Fruit fly (Drosophila melanogaster) whole organism, wandering third instar larva: Measurements from ENCODE around the gene Rpt5.

Experiments
- Abd-B ChIP-seq: fragments of >200 bp; optimal IDR thresholded peaks from 2 replicates; lab custom pipeline; 2017; ENCODE audit warnings: missing biosample characterization, missing genetic modification characterization
- CG32264 ChIP-seq: fragments of 200-800 bp; sonication (Bioruptor generic); optimal IDR thresholded peaks from 2 replicates; lab custom pipeline; 2016; ENCODE audit warnings: missing biosample characterization, missing genetic modification characterization
- CG9705 ChIP-seq: fragments of 200-800 bp; sonication (Bioruptor generic); optimal IDR thresholded peaks from 2 replicates; lab custom pipeline; 2018; ENCODE audit warnings: missing biosample characterization, mild to moderate bottlenecking, missing genetic modification characterization
- Dfd ChIP-seq: fragments of >200 bp; optimal IDR thresholded peaks from 2 replicates; lab custom pipeline; 2017; ENCODE audit warnings: missing biosample characterization, missing genetic modification characterization
- Dif ChIP-seq: fragments of 200-275, 200-300 bp; sonication (Bioruptor generic); optimal IDR thresholded peaks from 2 replicates; lab custom pipeline; 2018; ENCODE audit warnings: missing biosample characterization, missing genetic modification characterization; ENCODE audit not compliant: partially characterized antibody
- GATAd ChIP-seq: sonication (Bioruptor generic); optimal IDR thresholded peaks from 2 replicates; lab custom pipeline; 2016; ENCODE audit warnings: missing biosample characterization, missing genetic modification characterization
- HLH106 ChIP-seq: fragments of 200-800 bp; optimal IDR thresholded peaks from 3 replicates; lab custom pipeline; 2019; ENCODE audit warnings: missing biosample characterization, mild to moderate bottlenecking, missing genetic modification characterization, moderate library complexity
- Hnf4 ChIP-seq: fragments of 200-800 bp; sonication (Bioruptor generic); optimal IDR thresholded peaks from 2 replicates; lab custom pipeline; 2016; ENCODE audit warnings: missing biosample characterization, mild to moderate bottlenecking, missing genetic modification characterization
- Hr78 ChIP-seq: fragments of >200 bp; optimal IDR thresholded peaks from 2 replicates; lab custom pipeline; 2017; ENCODE audit warnings: missing biosample characterization, missing genetic modification characterization
- Jra ChIP-seq: sonication (Bioruptor generic); optimal IDR thresholded peaks from 2 replicates; lab custom pipeline; 2016; ENCODE audit warnings: missing biosample characterization, missing genetic modification characterization
- Mio ChIP-seq: sonication (Bioruptor generic); optimal IDR thresholded peaks from 2 replicates; lab custom pipeline; 2016; ENCODE audit warnings: missing biosample characterization, missing genetic modification characterization
- N ChIP-seq: fragments of >200 bp; optimal IDR thresholded peaks from 2 replicates; lab custom pipeline; 2018; ENCODE audit warnings: missing biosample characterization, missing external identifiers, missing genetic modification characterization
- OdsH ChIP-seq: fragments of 200-800 bp; sonication (Bioruptor generic); optimal IDR thresholded peaks from 2 replicates; lab custom pipeline; 2016; ENCODE audit warnings: missing biosample characterization, mild to moderate bottlenecking, missing genetic modification characterization
- Rel ChIP-seq, 2 experiments: fragments of 200-800 bp; sonication (Bioruptor generic) in 1 of 2; optimal IDR thresholded peaks; 2 replicates in 1 of 2; 3 replicates in 1 of 2; lab custom pipeline; 2016 to 2019; ENCODE audit warnings: mild to moderate bottlenecking in 2 of 2, missing biosample characterization in 2 of 2, missing genetic modification characterization in 2 of 2, moderate library complexity in 1 of 2
- Sp1 ChIP-seq: fragments of 200-800 bp; sonication (Bioruptor generic); optimal IDR thresholded peaks from 3 replicates; lab custom pipeline; 2019; ENCODE audit warnings: missing biosample characterization, mild to moderate bottlenecking, missing genetic modification characterization, moderate library complexity
- Vsx2 ChIP-seq: fragments of 200-300, 225-300 bp; sonication (Bioruptor generic); optimal IDR thresholded peaks from 2 replicates; lab custom pipeline; 2018; ENCODE audit warnings: missing biosample characterization, missing genetic modification characterization; ENCODE audit not compliant: partially characterized antibody
- br ChIP-seq: fragments of 200-800 bp; sonication (Bioruptor generic); optimal IDR thresholded peaks from 2 replicates; lab custom pipeline; 2016; ENCODE audit warnings: missing biosample characterization, missing genetic modification characterization
- dmrt93B ChIP-seq: fragments of 200-800 bp; sonication (Bioruptor generic); optimal IDR thresholded peaks from 2 replicates; lab custom pipeline; 2018; ENCODE audit warnings: missing biosample characterization, mild to moderate bottlenecking, missing genetic modification characterization
- dsf ChIP-seq: sonication (Bioruptor generic); optimal IDR thresholded peaks from 2 replicates; lab custom pipeline; 2016; ENCODE audit warnings: missing biosample characterization, missing genetic modification characterization, borderline replicate concordance
- ey ChIP-seq: fragments of 200-800 bp; sonication (Bioruptor generic); optimal IDR thresholded peaks from 2 replicates; lab custom pipeline; 2016; ENCODE audit warnings: missing biosample characterization, missing genetic modification characterization
- foxo ChIP-seq, 2 experiments: fragments of 200-800 bp; sonication (Bioruptor generic); optimal IDR thresholded peaks; 2 replicates in 1 of 2; 3 replicates in 1 of 2; lab custom pipeline; 2016 to 2017; ENCODE audit warnings: missing biosample characterization in 2 of 2, missing genetic modification characterization in 2 of 2
- fru ChIP-seq: fragments of 200-800 bp; sonication (Bioruptor generic); optimal IDR thresholded peaks from 3 replicates; lab custom pipeline; 2016; ENCODE audit warnings: missing biosample characterization, mild to moderate bottlenecking, missing genetic modification characterization
- h ChIP-seq: fragments of 200-800 bp; sonication (Bioruptor generic); optimal IDR thresholded peaks from 3 replicates; lab custom pipeline; 2016; ENCODE audit warnings: missing biosample characterization, mild to moderate bottlenecking, missing genetic modification characterization
- jim ChIP-seq: fragments of 175-275, 200-325 bp; sonication (Bioruptor generic); optimal IDR thresholded peaks from 2 replicates; lab custom pipeline; 2016; ENCODE audit warnings: missing biosample characterization, mild to moderate bottlenecking, missing genetic modification characterization
- lola ChIP-seq: fragments of >200 bp; optimal IDR thresholded peaks from 2 replicates; lab custom pipeline; 2017; ENCODE audit warnings: missing biosample characterization, missing genetic modification characterization
- pan ChIP-seq: fragments of >200 bp; optimal IDR thresholded peaks from 2 replicates; lab custom pipeline; 2017
- psq ChIP-seq: fragments of 200-800 bp; sonication (Bioruptor generic); optimal IDR thresholded peaks from 3 replicates; lab custom pipeline; 2017; ENCODE audit warnings: missing biosample characterization, mild to moderate bottlenecking, missing genetic modification characterization, moderate library complexity
- rgr ChIP-seq: fragments of 200-800 bp; sonication (Bioruptor generic); optimal IDR thresholded peaks from 3 replicates; lab custom pipeline; 2016; ENCODE audit warnings: missing biosample characterization, mild to moderate bottlenecking, missing genetic modification characterization
- sv ChIP-seq: fragments of 200-800 bp; sonication (Bioruptor generic); optimal IDR thresholded peaks from 3 replicates; lab custom pipeline; 2016; ENCODE audit warnings: missing biosample characterization, missing genetic modification characterization
- tai ChIP-seq: sonication (Bioruptor generic); optimal IDR thresholded peaks from 2 replicates; lab custom pipeline; 2016; ENCODE audit warnings: missing biosample characterization, missing genetic modification characterization
- usp ChIP-seq: fragments of >200 bp; optimal IDR thresholded peaks from 2 replicates; lab custom pipeline; 2017; ENCODE audit warnings: missing biosample characterization, missing genetic modification characterization

The Rpt5 gene

DNA sequence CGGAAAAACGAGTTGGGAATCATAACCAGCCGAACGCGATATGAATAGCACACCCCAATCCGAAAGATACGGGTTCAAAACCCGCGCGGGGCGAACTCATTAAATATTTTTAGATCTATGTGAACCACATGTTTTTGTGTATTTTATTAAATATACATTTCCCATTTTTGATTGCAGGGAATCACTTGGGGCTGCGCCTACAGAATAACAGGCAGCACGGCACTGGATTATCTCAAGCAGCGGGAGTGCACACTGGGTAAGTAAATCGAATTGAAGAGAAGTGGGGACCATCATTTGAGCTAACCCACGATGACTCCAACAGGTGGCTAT lies 22.2 kb upstream of the Rpt5 start:
- TF ChIP-seq Rel (GFP tag; optimal IDR thresholded peaks at IDR 0.05; lab: Kevin White, UChicago) (no peak), Rel (tag; optimal IDR thresholded peaks at IDR 0.05; lab: Kevin White, UChicago) (peak; percentile 97), Mio (GFP tag; lab: Kevin White, UChicago) (no peak)

- TF ChIP-seq pan: no peak
- TF ChIP-seq h (GFP tag; lab: Kevin White, UChicago): no peak
- no peak for TF ChIP-seq psq (GFP tag; lab: Kevin White, UChicago)
- no peak for TF ChIP-seq br
- TF ChIP-seq usp (GFP tag; lab: Kevin White, UChicago): no peak
- TF ChIP-seq sv: no peak
- TF ChIP-seq Sp1 (GFP tag; lab: Kevin White, UChicago): no peak
- TF ChIP-seq Dif (GFP tag; lab: Kevin White, UChicago): no peak
- TF ChIP-seq ey (GFP tag; lab: Kevin White, UChicago): no peak
- TF ChIP-seq dmrt93B (GFP tag; lab: Kevin White, UChicago): no peak
- no peak for TF ChIP-seq CG32264 (GFP tag; lab: Kevin White, UChicago)
- TF ChIP-seq GATAd (GFP tag; lab: Kevin White, UChicago): no peak
- TF ChIP-seq N (GFP tag; lab: Kevin White, UChicago): no peak
- TF ChIP-seq fru: no peak
- no peak for TF ChIP-seq Rel (GFP tag; optimal IDR thresholded peaks at IDR 0.05; lab: Kevin White, UChicago)
- no peak for TF ChIP-seq Rel (tag; optimal IDR thresholded peaks at IDR 0.05; lab: Kevin White, UChicago)
- no peak for TF ChIP-seq OdsH (GFP tag; lab: Kevin White, UChicago)
Observed at dm6 chr3R:23732533-23732932, 20.1 kb upstream of the Rpt5 start.

dm6 chr3R:23732990-23733512 lies 19.6 kb upstream of the Rpt5 start, which contains the start of the genes Hmgcr and Rpn9:
TSS of gene Hmgcr (plus strand) at chr3R:23733324.
TSS of gene Rpn9 (minus strand) at chr3R:23733462.
- TF ChIP-seq Abd-B (GFP tag; lab: Kevin White, UChicago): no peak
- peak; percentile 20 for TF ChIP-seq br
- peak; percentile 36 for TF ChIP-seq h (GFP tag; lab: Kevin White, UChicago)
- peak; percentile 79 for TF ChIP-seq Vsx2 (GFP tag; lab: Kevin White, UChicago)
- TF ChIP-seq tai: peak; percentile 6
- no peak for TF ChIP-seq dsf (GFP tag; lab: Kevin White, UChicago)
- TF ChIP-seq Rel (GFP tag; optimal IDR thresholded peaks at IDR 0.05; lab: Kevin White, UChicago): no peak
- peak; percentile 26 for TF ChIP-seq Rel (tag; optimal IDR thresholded peaks at IDR 0.05; lab: Kevin White, UChicago)
- peak; percentile 2 for TF ChIP-seq Jra
- peak; percentile 10 for TF ChIP-seq fru
- TF ChIP-seq Hnf4 (GFP tag; lab: Kevin White, UChicago): peak; percentile 9
- TF ChIP-seq rgr (GFP tag; lab: Kevin White, UChicago): no peak
- TF ChIP-seq Hr78 (GFP tag; lab: Kevin White, UChicago): no peak
- TF ChIP-seq Dif (GFP tag; lab: Kevin White, UChicago): peak; percentile 28
- no peak for TF ChIP-seq Dfd (GFP tag; lab: Kevin White, UChicago)
- TF ChIP-seq psq (GFP tag; lab: Kevin White, UChicago): peak; percentile 2
- no peak for TF ChIP-seq HLH106
- TF ChIP-seq, all 38 proteins: peak for 10

DNA sequence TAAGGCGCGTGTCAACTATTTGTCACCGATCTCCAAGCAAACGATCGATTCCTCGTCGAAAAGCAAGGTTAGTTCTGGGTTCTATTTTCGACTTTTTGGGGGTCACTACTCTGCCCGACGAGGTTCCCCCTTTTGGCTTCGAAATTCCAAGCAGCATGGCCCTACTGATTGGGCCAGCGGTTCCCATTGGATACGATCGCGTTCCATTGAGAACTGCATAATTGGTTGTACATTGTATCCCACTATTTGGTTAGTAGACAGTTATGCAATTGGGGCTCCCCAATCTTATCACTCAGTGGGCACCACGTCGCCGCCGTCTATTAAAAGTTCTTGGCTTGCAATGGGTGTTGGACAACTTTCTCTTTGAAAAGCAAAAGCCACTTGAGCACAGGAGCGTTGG lies 18.9 kb upstream of the Rpt5 start:
- TF ChIP-seq lola (GFP tag; lab: Kevin White, UChicago) (no peak), fru (no peak), Mio (GFP tag; lab: Kevin White, UChicago) (no peak), Abd-B (GFP tag; lab: Kevin White, UChicago) (no peak), ey (GFP tag; lab: Kevin White, UChicago) (no peak), dmrt93B (GFP tag; lab: Kevin White, UChicago) (no peak), foxo (GFP tag; optimal IDR thresholded peaks at IDR 0.05; lab: Kevin White, UChicago) (no peak), h (GFP tag; lab: Kevin White, UChicago) (no peak), OdsH (GFP tag; lab: Kevin White, UChicago) (no peak), Dif (GFP tag; lab: Kevin White, UChicago) (no peak), rgr (GFP tag; lab: Kevin White, UChicago) (no peak), dsf (GFP tag; lab: Kevin White, UChicago) (no peak), CG9705 (GFP tag; lab: Kevin White, UChicago) (no peak), GATAd (GFP tag; lab: Kevin White, UChicago) (no peak), jim (GFP tag; lab: Kevin White, UChicago) (no peak), sv (no peak), Sp1 (GFP tag; lab: Kevin White, UChicago) (no peak), N (GFP tag; lab: Kevin White, UChicago) (no peak)
